Fruit fly (Drosophila melanogaster): Measurements from ENCODE around the gene CG6508.

Gene CG6508

dm6 chr2L:10792072-10792471, 26.8 kb upstream of the CG6508 start:
- TF ChIP-seq kay (GFP tag; ENCODE audit: borderline replicate concordance) (no peak), cic (GFP tag; optimal IDR thresholded peaks at IDR 0.05) (no peak), CG12768 (GFP tag; optimal IDR thresholded peaks at IDR 0.05) (no peak), toe (GFP tag; optimal IDR thresholded peaks at IDR 0.05) (no peak), Hr96 (GFP tag; optimal IDR thresholded peaks at IDR 0.05) (no peak), CG7101 (tag; optimal IDR thresholded peaks at IDR 0.05) (no peak), tj (GFP tag; optimal IDR thresholded peaks at IDR 0.05) (no peak), CG1620 (GFP tag; optimal IDR thresholded peaks at IDR 0.05) (no peak), Clk (GFP tag; optimal IDR thresholded peaks at IDR 0.05) (no peak), cnc (optimal IDR thresholded peaks at IDR 0.05) (no peak), CG11617 (GFP tag; optimal IDR thresholded peaks at IDR 0.05) (no peak), CG7045 (GFP tag; optimal IDR thresholded peaks at IDR 0.05) (no peak), CG14711 (tag; optimal IDR thresholded peaks at IDR 0.05) (no peak), CG33017 (tag; optimal IDR thresholded peaks at IDR 0.05) (no peak), ovo (GFP tag; optimal IDR thresholded peaks at IDR 0.05) (no peak), bab1 (GFP tag; optimal IDR thresholded peaks at IDR 0.05) (no peak), Crg-1 (GFP tag; optimal IDR thresholded peaks at IDR 0.05) (no peak)

dm6 chr2L:10794032-10794431, 24.9 kb upstream of the CG6508 start:
- TF ChIP-seq pad (GFP tag; optimal IDR thresholded peaks at IDR 0.05) (no peak), tj (GFP tag; optimal IDR thresholded peaks at IDR 0.05) (peak; percentile 31)

- TF ChIP-seq CG5204 (GFP tag; optimal IDR thresholded peaks at IDR 0.05) (no peak), tj (GFP tag; optimal IDR thresholded peaks at IDR 0.05) (peak; percentile 99)
Observed at dm6 chr2L:10795731-10796130, 23.2 kb upstream of the CG6508 start.

DNA sequence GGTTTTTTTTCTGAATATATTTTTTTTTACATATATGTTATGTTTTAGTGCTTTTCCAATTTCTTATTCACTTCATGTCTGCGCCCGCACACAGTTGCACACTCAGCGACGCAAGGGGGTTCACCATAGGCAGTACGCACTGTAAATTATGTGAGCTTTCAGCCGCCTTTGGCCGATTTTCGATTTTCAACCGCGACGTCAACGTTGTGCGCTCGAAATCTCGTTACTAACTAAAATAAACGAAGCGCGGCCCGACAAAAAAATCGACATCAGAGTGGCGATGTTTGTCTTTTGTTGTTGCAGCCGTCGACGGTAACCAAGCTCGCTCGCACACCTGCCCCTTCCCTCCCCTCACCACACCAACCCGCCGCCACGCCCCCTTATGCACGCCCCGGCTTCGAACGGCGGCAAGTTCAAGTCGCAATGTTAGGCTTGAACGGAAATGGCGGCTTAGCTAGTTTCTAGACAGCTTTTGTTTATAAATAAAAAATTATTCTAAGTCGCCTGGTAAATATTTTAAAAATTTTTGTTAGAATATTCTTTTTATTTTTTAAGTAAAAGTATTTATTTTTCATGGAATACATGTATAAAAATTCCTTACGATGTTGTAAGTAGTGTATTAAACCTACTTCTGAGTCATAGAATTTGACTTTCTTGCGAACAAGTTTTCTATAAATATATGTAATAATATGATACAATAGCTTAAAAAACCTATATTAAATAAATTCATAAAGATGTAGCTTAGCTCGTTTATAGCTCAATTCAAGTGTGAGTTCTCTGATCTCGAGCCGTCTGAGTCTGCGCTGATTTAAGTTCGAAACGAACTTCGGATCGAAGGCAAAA, 17.8 kb upstream of the CG6508 start, which contains the start of gene CG31869:
Gene CG31869, minus strand, starts transcription at position 233 of the 843 bp plus-strand sequence.
- peak; percentile 30 for TF ChIP-seq tj (GFP tag; optimal IDR thresholded peaks at IDR 0.05)
- TF ChIP-seq CG14711 (tag; optimal IDR thresholded peaks at IDR 0.05): no peak
- no peak for TF ChIP-seq CG12768 (GFP tag; optimal IDR thresholded peaks at IDR 0.05)

dm6 chr2L:10801951-10802780, 16.7 kb upstream of the CG6508 start:
- no peak for TF ChIP-seq cic (GFP tag; optimal IDR thresholded peaks at IDR 0.05)
- no peak for TF ChIP-seq CG14711 (tag; optimal IDR thresholded peaks at IDR 0.05)
- no peak for TF ChIP-seq CG12768 (GFP tag; optimal IDR thresholded peaks at IDR 0.05)
- TF ChIP-seq bab1 (GFP tag; optimal IDR thresholded peaks at IDR 0.05): peak; percentile 61
- no peak for TF ChIP-seq cnc (optimal IDR thresholded peaks at IDR 0.05)
- no peak for TF ChIP-seq kay (GFP tag; ENCODE audit: borderline replicate concordance)
- TF ChIP-seq Crg-1 (GFP tag; optimal IDR thresholded peaks at IDR 0.05): no peak
- TF ChIP-seq tj (GFP tag; optimal IDR thresholded peaks at IDR 0.05): peak; percentile 97
- no peak for TF ChIP-seq CG7101 (tag; optimal IDR thresholded peaks at IDR 0.05)
- TF ChIP-seq Clk (GFP tag; optimal IDR thresholded peaks at IDR 0.05): no peak
- TF ChIP-seq CG1620 (GFP tag; optimal IDR thresholded peaks at IDR 0.05): no peak

dm6 chr2L:10820405-10820804, 1.5 kb downstream of the CG6508 start, which contains the start of gene CG17134:
CG17134 (plus strand) TSS chr2L:10820705.
- no peak for TF ChIP-seq toe (GFP tag; optimal IDR thresholded peaks at IDR 0.05)
- TF ChIP-seq CG5204 (GFP tag; optimal IDR thresholded peaks at IDR 0.05): no peak
- TF ChIP-seq Hr96 (GFP tag; optimal IDR thresholded peaks at IDR 0.05): no peak
- no peak for TF ChIP-seq CG7101 (tag; optimal IDR thresholded peaks at IDR 0.05)
- TF ChIP-seq CG14711 (tag; optimal IDR thresholded peaks at IDR 0.05): no peak
- no peak for TF ChIP-seq CG1620 (GFP tag; optimal IDR thresholded peaks at IDR 0.05)
- TF ChIP-seq cnc (optimal IDR thresholded peaks at IDR 0.05): no peak
- TF ChIP-seq cic (GFP tag; optimal IDR thresholded peaks at IDR 0.05): no peak
- no peak for TF ChIP-seq pad (GFP tag; optimal IDR thresholded peaks at IDR 0.05)
- no peak for TF ChIP-seq CG7045 (GFP tag; optimal IDR thresholded peaks at IDR 0.05)
- no peak for TF ChIP-seq CG11617 (GFP tag; optimal IDR thresholded peaks at IDR 0.05)
- TF ChIP-seq Mnt (GFP tag; optimal IDR thresholded peaks at IDR 0.05): no peak
- TF ChIP-seq ovo (GFP tag; optimal IDR thresholded peaks at IDR 0.05): no peak
- TF ChIP-seq CG33017 (tag; optimal IDR thresholded peaks at IDR 0.05): no peak
- no peak for TF ChIP-seq Crg-1 (GFP tag; optimal IDR thresholded peaks at IDR 0.05)
- TF ChIP-seq Clk (GFP tag; optimal IDR thresholded peaks at IDR 0.05): no peak
- no peak for TF ChIP-seq kay (GFP tag; ENCODE audit: borderline replicate concordance)

dm6 chr2L:10822620-10823019, 3.7 kb downstream of the CG6508 start:
- TF ChIP-seq pad (GFP tag; optimal IDR thresholded peaks at IDR 0.05): no peak
